Fruit fly (Drosophila melanogaster): Measurements from ENCODE around the gene CG12523.

The CG12523 gene

DNA sequence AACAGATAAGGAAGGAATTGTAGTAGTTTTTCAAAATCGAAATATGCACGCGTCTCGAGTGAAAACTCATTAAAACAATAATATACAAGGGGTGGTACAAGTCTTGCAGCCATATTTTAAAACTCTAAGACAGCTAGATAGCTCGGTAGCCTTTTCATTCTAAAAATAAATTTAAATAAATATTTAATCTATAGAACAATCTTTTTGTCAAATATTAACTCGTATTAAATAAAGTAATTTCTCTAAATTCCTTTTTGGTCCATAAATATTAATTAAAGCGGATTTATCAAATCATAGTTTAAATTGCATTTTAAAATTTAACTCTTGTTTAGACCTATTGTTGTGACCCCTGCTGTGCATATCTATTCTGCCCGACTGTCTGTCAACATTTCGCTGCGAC, 42.3 kb downstream of the CG12523 start (continued):
- TF ChIP-seq Optix (GFP tag; IDR thresholded peaks at IDR 0.05) (no peak), exex (tag; optimal IDR thresholded peaks at IDR 0.05) (no peak), CG1233 (GFP tag; optimal IDR thresholded peaks at IDR 0.05) (peak; percentile 11), zen2 (GFP tag; IDR thresholded peaks at IDR 0.05; ENCODE audit: partially characterized antibody) (no peak), nmo (GFP tag; optimal IDR thresholded peaks at IDR 0.05) (peak; percentile 79), lmd (GFP tag; IDR thresholded peaks at IDR 0.05) (peak; percentile 22; the same call in 1 of the 2 replicates), Elba2 (GFP tag; optimal IDR thresholded peaks at IDR 0.05) (no peak), Nf-YC (tag; optimal IDR thresholded peaks at IDR 0.05) (no peak), CG6854 (GFP tag; optimal IDR thresholded peaks at IDR 0.05) (no peak), CG16813 (GFP tag; IDR thresholded peaks at IDR 0.05; ENCODE audit: partially characterized antibody) (no peak), sr (GFP tag; IDR thresholded peaks at IDR 0.05) (no peak), dati (GFP tag; IDR thresholded peaks at IDR 0.05) (no peak), ac (GFP tag; optimal IDR thresholded peaks at IDR 0.05) (no peak), CG3163 (GFP tag; optimal IDR thresholded peaks at IDR 0.05) (no peak), CG10267 (tag; optimal IDR thresholded peaks at IDR 0.05) (peak; percentile 81), CG4617 (GFP tag; optimal IDR thresholded peaks at IDR 0.05; ENCODE audit: borderline replicate concordance) (no peak), Dbx (GFP tag; IDR thresholded peaks at IDR 0.05) (no peak), dmrt11E (tag; optimal IDR thresholded peaks at IDR 0.05) (peak; percentile 87), CG11456 (GFP tag; IDR thresholded peaks at IDR 0.05) (no peak), CG12659 (GFP tag; optimal IDR thresholded peaks at IDR 0.05) (peak; percentile 52), Awh (GFP tag; IDR thresholded peaks at IDR 0.05) (no peak), h (optimal IDR thresholded peaks at IDR 0.05) (no peak), CG18599 (GFP tag; optimal IDR thresholded peaks at IDR 0.05) (peak; percentile 63), unc-4 (GFP tag; IDR thresholded peaks at IDR 0.05; ENCODE audit: partially characterized antibody) (no peak), unpg (GFP tag; optimal IDR thresholded peaks at IDR 0.05) (peak; percentile 44), CG15073 (GFP tag; optimal IDR thresholded peaks at IDR 0.05) (no peak), NFAT (GFP tag; IDR thresholded peaks at IDR 0.05) (no peak), CG7928 (GFP tag; optimal IDR thresholded peaks at IDR 0.05) (no peak), mam (GFP tag; optimal IDR thresholded peaks at IDR 0.05) (no peak), PHDP (tag; optimal IDR thresholded peaks at IDR 0.05) (peak; percentile 56), sna (GFP tag; IDR thresholded peaks at IDR 0.05; ENCODE audit: partially characterized antibody) (no peak), ap (GFP tag; IDR thresholded peaks at IDR 0.05) (no peak), sens (GFP tag) (peak; percentile 82), Spps (tag; optimal IDR thresholded peaks at IDR 0.05) (peak; percentile 73), CG8944 (GFP tag; optimal IDR thresholded peaks at IDR 0.05) (no peak), Fer2 (tag; optimal IDR thresholded peaks at IDR 0.05) (no peak), CG34422 (GFP tag; IDR thresholded peaks at IDR 0.05) (no peak), Jarid2 (GFP tag; optimal IDR thresholded peaks at IDR 0.05) (peak; percentile 7), CG18476 (GFP tag; optimal IDR thresholded peaks at IDR 0.05) (no peak), CG8924 (tag; optimal IDR thresholded peaks at IDR 0.05) (peak; percentile 79), Hand (GFP tag; optimal IDR thresholded peaks at IDR 0.05) (no peak), CG2116 (GFP tag; optimal IDR thresholded peaks at IDR 0.05) (peak; percentile 38), CG10147 (GFP tag; optimal IDR thresholded peaks at IDR 0.05) (peak; percentile 9), Ada2b (GFP tag; IDR thresholded peaks at IDR 0.05) (no peak), Hr39 (optimal IDR thresholded peaks at IDR 0.05) (no peak), CG31365 (tag; optimal IDR thresholded peaks at IDR 0.05) (no peak), cad (GFP tag; optimal IDR thresholded peaks at IDR 0.05) (no peak), Sry-δ (GFP tag; optimal IDR thresholded peaks at IDR 0.05) (no peak), gt (GFP tag; IDR thresholded peaks at IDR 0.05) (no peak), CG32532 (GFP tag; IDR thresholded peaks at IDR 0.05) (no peak), E2f2 (GFP tag; IDR thresholded peaks at IDR 0.05) (peak; percentile 35; the same call in 1 of the 2 replicates), Ssrp (tag; optimal IDR thresholded peaks at IDR 0.05) (peak; percentile 76)
